Worm (Caenorhabditis elegans): Measurements from ENCODE around the gene C14B9.3.

DNA sequence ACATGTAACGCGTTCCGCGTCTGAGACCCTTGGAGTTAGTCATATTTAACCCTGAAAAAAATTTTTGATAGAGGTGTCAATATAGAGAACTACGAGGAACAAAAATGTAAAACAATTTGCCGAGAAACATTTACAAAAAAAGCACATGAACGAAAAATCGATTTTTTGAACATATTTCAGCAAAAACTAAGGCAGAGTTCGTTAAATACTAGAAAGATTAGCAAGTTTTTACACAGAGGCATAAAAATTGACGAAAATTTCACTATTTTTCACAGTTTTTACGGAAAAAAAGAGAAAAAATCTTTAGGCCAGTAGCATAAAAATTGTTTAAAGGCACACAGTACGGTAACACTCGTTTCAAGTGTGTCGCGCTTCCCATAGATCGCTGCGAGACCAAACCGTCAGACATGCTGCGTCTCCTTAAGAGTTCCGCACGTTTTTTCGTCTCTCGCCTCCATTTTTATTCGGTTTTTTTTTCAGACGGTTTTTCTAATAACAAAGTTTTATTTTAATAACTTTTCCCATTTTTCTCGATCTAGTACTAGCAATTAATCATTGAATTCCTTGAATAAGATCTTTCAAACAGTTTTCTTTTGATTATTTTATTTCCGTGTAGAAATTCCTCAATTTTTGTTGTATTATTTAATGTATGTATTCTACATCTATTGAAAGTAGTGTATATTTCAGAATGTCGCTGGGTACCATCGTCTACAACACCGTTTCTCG lies 21.8 kb downstream of the C14B9.3 start, which contains the start of the genes rpl-21 and C14B9.10:
- TF ChIP-seq F13H6.1 (tag; optimal IDR thresholded peaks at IDR 0.05) (peak; percentile 71), lin-39 (tag; optimal IDR thresholded peaks at IDR 0.05) (no peak), ztf-4 (tag; optimal IDR thresholded peaks at IDR 0.05) (peak; percentile 61), ama-1 (optimal IDR thresholded peaks at IDR 0.05) (peak; percentile 45), unc-62 (GFP tag; optimal IDR thresholded peaks at IDR 0.05) (no peak), lin-13 (GFP tag; optimal IDR thresholded peaks at IDR 0.05) (peak; percentile 80), skn-1 (tag; optimal IDR thresholded peaks at IDR 0.05) (no peak), lsy-2 (tag; optimal IDR thresholded peaks at IDR 0.05) (peak; percentile 96 to 99), snpc-4 (tag; optimal IDR thresholded peaks at IDR 0.05) (peak; percentile 49), nhr-11 (tag; optimal IDR thresholded peaks at IDR 0.05) (no peak), nhr-237 (tag; optimal IDR thresholded peaks at IDR 0.05) (no peak)
